Worm (Caenorhabditis elegans): ENCODE measurements around the gene ZC395.4.

ZC395.4 gene

DNA sequence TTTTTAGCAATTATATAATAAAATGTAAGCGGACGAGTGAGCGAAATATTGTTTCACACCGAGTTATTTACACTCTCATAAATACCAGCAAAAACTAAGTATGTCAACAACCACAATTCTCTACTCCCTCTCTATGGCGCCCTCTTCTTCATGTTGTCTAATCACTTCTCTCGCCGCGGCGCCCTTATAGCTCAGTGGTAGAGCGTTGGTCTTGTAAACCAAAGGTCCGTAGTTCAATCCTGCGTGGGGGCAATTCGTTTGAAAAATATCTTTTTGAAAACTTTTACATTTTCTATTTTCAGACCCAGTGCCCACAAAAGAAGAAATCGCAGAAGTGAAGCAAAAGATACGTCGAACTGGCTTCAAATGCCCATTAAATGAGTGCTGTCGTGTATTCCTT is 35.8 kb downstream of the ZC395.4 start (continued):
- TF ChIP-seq snpc-4 (GFP tag; optimal IDR thresholded peaks at IDR 0.05): peak; percentile 52
- TF ChIP-seq snpc-4 (tag; optimal IDR thresholded peaks at IDR 0.05): peak in 1 of 4 experiments; percentile 78
- peak; percentile 87; the same call in 1 of the 2 replicates for TF ChIP-seq egl-44 (GFP tag; IDR thresholded peaks at IDR 0.05)
- no peak for TF ChIP-seq K11D2.4 (GFP tag; IDR thresholded peaks at IDR 0.05)
- TF ChIP-seq hsf-1 (GFP tag; IDR thresholded peaks at IDR 0.05): no peak; the same call in 1 of the 2 replicates
- peak; percentile 23 for TF ChIP-seq dpl-1 (GFP tag; optimal IDR thresholded peaks at IDR 0.05)
- TF ChIP-seq hlh-12 (tag; optimal IDR thresholded peaks at IDR 0.05): peak; percentile 61
- 0 out of 2 replicates have a peak, but pooled peaks have one; percentile 58 for TF ChIP-seq cebp-2 (GFP tag; IDR thresholded peaks at IDR 0.05)
- peak; percentile 24 for TF ChIP-seq K12H6.12 (tag; optimal IDR thresholded peaks at IDR 0.05)
- TF ChIP-seq cebp-1 (GFP tag; IDR thresholded peaks at IDR 0.05): peak; percentile 66; the same call in 1 of the 2 replicates
- TF ChIP-seq cebp-1 (tag; optimal IDR thresholded peaks at IDR 0.05): peak; percentile 77
- no peak for TF ChIP-seq sdz-38 (tag; optimal IDR thresholded peaks at IDR 0.05)
- peak; percentile 60; the same call in 1 of the 2 replicates for TF ChIP-seq Y67H2A.10 (GFP tag; conservative IDR thresholded peaks at IDR 0.05)
- no peak; the same call in 1 of the 2 replicates for TF ChIP-seq madf-6 (GFP tag; IDR thresholded peaks at IDR 0.05)
- peak; percentile 98 for TF ChIP-seq lin-26 (GFP tag; IDR thresholded peaks at IDR 0.05)
- peak; percentile 95 for TF ChIP-seq B0261.1 (tag; optimal IDR thresholded peaks at IDR 0.05)
- TF ChIP-seq ceh-58 (GFP tag; IDR thresholded peaks at IDR 0.05): peak; percentile 91; the same call in 1 of the 2 replicates
- TF ChIP-seq pha-4 (tag; optimal IDR thresholded peaks at IDR 0.05): no peak
- no peak for TF ChIP-seq C06A6.2 (GFP tag; conservative IDR thresholded peaks at IDR 0.05)
- TF ChIP-seq rcor-1 (GFP tag; IDR thresholded peaks at IDR 0.05): peak; percentile 70
- peak; percentile 74 for TF ChIP-seq lin-54 (GFP tag; optimal IDR thresholded peaks at IDR 0.05)
- peak; percentile 60; the same call in 1 of the 2 replicates for TF ChIP-seq egrh-3 (GFP tag; IDR thresholded peaks at IDR 0.05)
- TF ChIP-seq F52B5.7 (tag; optimal IDR thresholded peaks at IDR 0.05): peak; percentile 83
- no peak for TF ChIP-seq sptf-2 (GFP tag; optimal IDR thresholded peaks at IDR 0.05)
- no peak for TF ChIP-seq dpff-1 (tag; optimal IDR thresholded peaks at IDR 0.05)
- TF ChIP-seq ztf-25 (GFP tag; IDR thresholded peaks at IDR 0.05): peak; percentile 99
- TF ChIP-seq madf-10 (tag; optimal IDR thresholded peaks at IDR 0.05): peak; percentile 51
- peak; percentile 85 for TF ChIP-seq him-1 (tag; optimal IDR thresholded peaks at IDR 0.05)
- TF ChIP-seq nfya-1 (tag; optimal IDR thresholded peaks at IDR 0.05; ENCODE audit: borderline replicate concordance, insufficient read depth): no peak
- peak; percentile 80 for TF ChIP-seq snpc-3.4 (tag; optimal IDR thresholded peaks at IDR 0.05)
- no peak for TF ChIP-seq F39B2.1 (GFP tag; IDR thresholded peaks at IDR 0.05)
- TF ChIP-seq lin-35 (GFP tag; optimal IDR thresholded peaks at IDR 0.05): peak in 1 of 3 experiments; percentile 43
- TF ChIP-seq bed-2 (GFP tag; IDR thresholded peaks at IDR 0.05): no peak
- TF ChIP-seq nhr-80 (tag; optimal IDR thresholded peaks at IDR 0.05): peak; percentile 30
- peak; percentile 85 for TF ChIP-seq Y56A3A.18 (GFP tag; IDR thresholded peaks at IDR 0.05)
- peak; percentile 85 for TF ChIP-seq nfyb-1 (GFP tag; IDR thresholded peaks at IDR 0.05)
- TF ChIP-seq athp-1 (tag; optimal IDR thresholded peaks at IDR 0.05): peak; percentile 89
- no peak; the same call in 1 of the 2 replicates for TF ChIP-seq dox-1 (GFP tag; IDR thresholded peaks at IDR 0.05)
- no peak for TF ChIP-seq F55B11.4 (tag; optimal IDR thresholded peaks at IDR 0.05; ENCODE audit: borderline replicate concordance, insufficient read depth)
- TF ChIP-seq ztf-3 (GFP tag; optimal IDR thresholded peaks at IDR 0.05): no peak
- TF ChIP-seq F57A8.1 (GFP tag; optimal IDR thresholded peaks at IDR 0.05): peak; percentile 69
- TF ChIP-seq B0336.3 (GFP tag; IDR thresholded peaks at IDR 0.05): no peak
- TF ChIP-seq repo-1 (tag; optimal IDR thresholded peaks at IDR 0.05): peak; percentile 67
- TF ChIP-seq ets-4 (GFP tag; optimal IDR thresholded peaks at IDR 0.05): no peak
- TF ChIP-seq T26A5.8 (tag; optimal IDR thresholded peaks at IDR 0.05): peak; percentile 68
- no peak; the same call in 1 of the 2 replicates for TF ChIP-seq Y53F4B.3 (GFP tag; IDR thresholded peaks at IDR 0.05)
- TF ChIP-seq sea-2 (GFP tag; IDR thresholded peaks at IDR 0.05): no peak
- TF ChIP-seq Y95B8A.8 (GFP tag; IDR thresholded peaks at IDR 0.05): peak; percentile 80; the same call in 1 of the 2 replicates
- TF ChIP-seq nhr-27 (tag; optimal IDR thresholded peaks at IDR 0.05): peak; percentile 33
